Worm (Caenorhabditis elegans) whole organism, late embryonic: Measurements from ENCODE around the gene ZC412.5.

Source experiments
- C38D4.7 ChIP-seq: fragments of 200-800 bp; sonication (Bioruptor generic); optimal IDR thresholded peaks from 2 replicates; lab custom pipeline; 2018; ENCODE audit warnings: mild to moderate bottlenecking, missing genetic modification characterization, moderate library complexity, missing compliant biosample characterization
- F13H6.1 ChIP-seq: sonication (generic microtip); optimal IDR thresholded peaks from 2 replicates; lab custom pipeline; 2016; ENCODE audit warnings: missing genetic modification characterization, missing compliant biosample characterization
- K09A11.1 ChIP-seq: sonication (generic microtip); optimal IDR thresholded peaks from 2 replicates; lab custom pipeline; 2017; ENCODE audit warnings: antibody characterized with exemption, mild to moderate bottlenecking, missing genetic modification characterization, missing compliant biosample characterization; ENCODE audit not compliant: insufficient read depth
- Y22D7AL.16 ChIP-seq: sonication (generic microtip); optimal IDR thresholded peaks from 2 replicates; lab custom pipeline; 2016; ENCODE audit warnings: missing genetic modification characterization, missing compliant biosample characterization
- ahr-1 ChIP-seq: sonication (generic microtip); optimal IDR thresholded peaks from 2 replicates; lab custom pipeline; 2016; ENCODE audit warnings: missing genetic modification characterization, missing compliant biosample characterization
- ama-1 ChIP-seq: fragments of 150-350 bp; optimal IDR thresholded peaks from 2 replicates; lab custom pipeline; 2014
- ceh-18 ChIP-seq: sonication (generic microtip); optimal IDR thresholded peaks from 2 replicates; lab custom pipeline; 2016; ENCODE audit warnings: missing genetic modification characterization, missing compliant biosample characterization
- ceh-19 ChIP-seq: fragments of 200-800 bp; sonication (Bioruptor generic); optimal IDR thresholded peaks from 2 replicates; lab custom pipeline; 2018; ENCODE audit warnings: mild to moderate bottlenecking, missing genetic modification characterization, missing compliant biosample characterization
- ceh-31 ChIP-seq: sonication (generic microtip); optimal IDR thresholded peaks from 2 replicates; lab custom pipeline; 2016; ENCODE audit warnings: missing genetic modification characterization, missing compliant biosample characterization
- ceh-45 ChIP-seq: fragments of 200-800 bp; sonication (Bioruptor generic); IDR thresholded peaks from 2 replicates; pipeline ENCODE4 v1.3.6; 2022; ENCODE audit warnings: missing genetic modification reagents, missing genetic modification characterization, missing compliant biosample characterization
- ceh-48 ChIP-seq: sonication (generic microtip); optimal IDR thresholded peaks from 2 replicates; lab custom pipeline; 2016; ENCODE audit warnings: missing genetic modification characterization, inconsistent platforms, missing compliant biosample characterization
- ceh-9 ChIP-seq: sonication (generic microtip); optimal IDR thresholded peaks from 2 replicates; lab custom pipeline; 2016; ENCODE audit warnings: mild to moderate bottlenecking, missing genetic modification characterization, inconsistent platforms, missing compliant biosample characterization
- dmd-4 ChIP-seq: sonication (generic microtip); optimal IDR thresholded peaks from 2 replicates; lab custom pipeline; 2016; ENCODE audit warnings: borderline replicate concordance, missing genetic modification characterization, missing compliant biosample characterization
- ets-4 ChIP-seq: sonication (generic microtip); optimal IDR thresholded peaks from 2 replicates; lab custom pipeline; 2016; ENCODE audit warnings: missing genetic modification characterization, missing compliant biosample characterization
- fkh-10 ChIP-seq: fragments of 150-350 bp; optimal IDR thresholded peaks from 2 replicates; lab custom pipeline; 2014; ENCODE audit warnings: missing biosample characterization, missing genetic modification reagents, missing genetic modification characterization
- fkh-6 ChIP-seq: sonication (generic microtip); optimal IDR thresholded peaks from 2 replicates; lab custom pipeline; 2016; ENCODE audit warnings: missing genetic modification characterization, missing compliant biosample characterization
- gmeb-2 ChIP-seq: sonication (generic microtip); optimal IDR thresholded peaks from 2 replicates; lab custom pipeline; 2016; ENCODE audit warnings: missing genetic modification characterization, inconsistent platforms, missing compliant biosample characterization
- hlh-13 ChIP-seq: fragments of 200-800 bp; sonication (Bioruptor generic); optimal IDR thresholded peaks from 2 replicates; lab custom pipeline; 2018; ENCODE audit warnings: mild to moderate bottlenecking, missing genetic modification characterization, missing compliant biosample characterization
- hlh-15 ChIP-seq: sonication (generic microtip); optimal IDR thresholded peaks from 2 replicates; lab custom pipeline; 2016; ENCODE audit warnings: missing genetic modification characterization, missing compliant biosample characterization
- hlh-30 ChIP-seq: sonication (generic microtip); optimal IDR thresholded peaks from 2 replicates; lab custom pipeline; 2017; ENCODE audit warnings: antibody characterized with exemption, missing genetic modification characterization, missing compliant biosample characterization; ENCODE audit not compliant: insufficient read depth
- hlh-6 ChIP-seq: sonication (generic microtip); optimal IDR thresholded peaks from 2 replicates; lab custom pipeline; 2016; ENCODE audit warnings: missing genotype, missing genetic modification characterization, missing compliant biosample characterization
- hlh-8 ChIP-seq: sonication (generic microtip); optimal IDR thresholded peaks from 2 replicates; lab custom pipeline; 2016; ENCODE audit warnings: missing genotype, missing genetic modification characterization, missing compliant biosample characterization
- lin-11 ChIP-seq: fragments of 200-800 bp; sonication (Bioruptor generic); optimal IDR thresholded peaks from 2 replicates; lab custom pipeline; 2018; ENCODE audit warnings: mild to moderate bottlenecking, missing genetic modification characterization, missing compliant biosample characterization
- nfya-1 ChIP-seq: sonication (generic microtip); optimal IDR thresholded peaks from 2 replicates; lab custom pipeline; 2017; ENCODE audit warnings: missing genetic modification characterization, mild to moderate bottlenecking, missing compliant biosample characterization, antibody characterized with exemption, moderate library complexity
- nhr-11 ChIP-seq: fragments of 150-350 bp; optimal IDR thresholded peaks from 2 replicates; lab custom pipeline; 2014; ENCODE audit warnings: missing biosample characterization, missing genetic modification characterization
- nhr-232 ChIP-seq: sonication (generic microtip); optimal IDR thresholded peaks from 2 replicates; lab custom pipeline; 2016; ENCODE audit warnings: missing genetic modification characterization, missing compliant biosample characterization
- npax-4 ChIP-seq: sonication (generic microtip); optimal IDR thresholded peaks from 2 replicates; lab custom pipeline; 2016; ENCODE audit warnings: missing genetic modification characterization, missing compliant biosample characterization
- pag-3 ChIP-seq: sonication (generic microtip); optimal IDR thresholded peaks from 2 replicates; lab custom pipeline; 2016; ENCODE audit warnings: missing compliant biosample characterization, missing genetic modification characterization, borderline replicate concordance
- pax-1 ChIP-seq: fragments of 150-350 bp; optimal IDR thresholded peaks from 2 replicates; lab custom pipeline; 2014; ENCODE audit warnings: missing biosample characterization, missing genetic modification characterization
- ref-2 ChIP-seq: sonication (generic microtip); optimal IDR thresholded peaks from 2 replicates; lab custom pipeline; 2016; ENCODE audit warnings: missing genetic modification characterization, missing compliant biosample characterization
- sox-2 ChIP-seq: fragments of 200-800 bp; sonication (Bioruptor generic); IDR thresholded peaks from 2 replicates; pipeline ENCODE4 v1.3.6; 2022; ENCODE audit warnings: missing genetic modification reagents, missing genetic modification characterization, missing compliant biosample characterization
- sox-4 ChIP-seq: sonication (generic microtip); optimal IDR thresholded peaks from 2 replicates; lab custom pipeline; 2017; ENCODE audit warnings: mild to moderate bottlenecking, missing genetic modification characterization, inconsistent platforms, missing compliant biosample characterization
- syd-9 ChIP-seq: sonication (generic microtip); optimal IDR thresholded peaks from 2 replicates; lab custom pipeline; 2016; ENCODE audit warnings: mild to moderate bottlenecking, missing genetic modification characterization, moderate library complexity, missing compliant biosample characterization
- tbx-7 ChIP-seq: sonication (generic microtip); optimal IDR thresholded peaks from 2 replicates; lab custom pipeline; 2016; ENCODE audit warnings: missing genotype, missing genetic modification characterization, missing compliant biosample characterization
- ttx-3 ChIP-seq: sonication (generic microtip); optimal IDR thresholded peaks from 2 replicates; lab custom pipeline; 2016; ENCODE audit warnings: missing genetic modification reagents, missing genetic modification characterization, missing compliant biosample characterization
- unc-42 ChIP-seq: sonication (generic microtip); optimal IDR thresholded peaks from 2 replicates; lab custom pipeline; 2016; ENCODE audit warnings: missing genotype, missing genetic modification characterization, missing compliant biosample characterization
- unc-55 ChIP-seq: sonication (generic microtip); optimal IDR thresholded peaks from 2 replicates; lab custom pipeline; 2017; ENCODE audit warnings: missing biosample characterization, missing genetic modification reagents, missing genetic modification characterization
- unc-86 ChIP-seq: sonication (generic microtip); optimal IDR thresholded peaks from 2 replicates; lab custom pipeline; 2016; ENCODE audit warnings: missing genetic modification characterization, missing compliant biosample characterization
- ztf-16 ChIP-seq: sonication (generic microtip); optimal IDR thresholded peaks from 2 replicates; lab custom pipeline; 2017; ENCODE audit warnings: missing genetic modification characterization, missing compliant biosample characterization

Gene ZC412.5

DNA sequence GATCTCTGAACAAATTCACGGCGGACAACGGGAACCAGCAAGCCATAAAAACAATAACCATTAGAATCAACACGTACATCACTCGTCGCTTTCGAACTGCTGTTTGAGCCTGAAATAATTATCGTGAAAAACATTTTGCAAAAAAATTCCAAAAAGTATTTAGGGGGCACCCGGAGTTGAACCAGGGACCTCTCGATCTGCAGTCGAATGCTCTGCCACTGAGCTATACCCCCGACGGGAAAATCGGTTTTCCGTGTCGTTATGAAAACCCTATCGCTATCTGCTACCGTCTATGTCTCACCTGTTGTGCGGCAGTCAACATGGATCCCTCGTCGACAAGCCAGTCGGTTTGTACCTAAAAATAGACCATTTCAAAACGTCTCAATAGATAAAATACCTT is 19.6 kb downstream of the ZC412.5 start (continued):
- TF ChIP-seq pag-3 (tag; lab: Kevin White, UChicago) = no peak
- TF ChIP-seq gmeb-2 (tag; lab: Kevin White, UChicago) = peak; percentile 44
- TF ChIP-seq sox-4 (tag; lab: Kevin White, UChicago) = peak; percentile 15
- TF ChIP-seq fkh-6 (tag; lab: Kevin White, UChicago) = no peak
- TF ChIP-seq fkh-10 (GFP tag; lab: Kevin White, UChicago) = no peak
- TF ChIP-seq unc-55 = no peak
- TF ChIP-seq hlh-30 (tag; lab: Kevin White, UChicago) = no peak
- TF ChIP-seq ref-2 (tag; lab: Kevin White, UChicago) = no peak
- TF ChIP-seq syd-9 (tag; lab: Kevin White, UChicago) = no peak
- TF ChIP-seq pax-1 (tag; lab: Kevin White, UChicago) = no peak
- no peak for TF ChIP-seq nfya-1
- peak; percentile 51 for TF ChIP-seq hlh-6
- TF ChIP-seq K09A11.1 (tag; lab: Kevin White, UChicago) = no peak
- TF ChIP-seq ceh-9 (tag; lab: Kevin White, UChicago) = no peak
- TF ChIP-seq ahr-1 = no peak
- TF ChIP-seq nhr-11 (tag; lab: Kevin White, UChicago) = no peak
- peak; percentile 57 for TF ChIP-seq C38D4.7 (GFP tag; lab: Kevin White, UChicago)
- TF ChIP-seq unc-86 (tag; lab: Kevin White, UChicago) = peak; percentile 42
- TF ChIP-seq ceh-31 (tag; lab: Kevin White, UChicago) = no peak
- peak; percentile 44 for TF ChIP-seq ceh-19 (GFP tag; lab: Kevin White, UChicago)
- no peak for TF ChIP-seq unc-42 (tag; lab: Kevin White, UChicago)
- TF ChIP-seq ceh-48 (tag; lab: Kevin White, UChicago) = peak; percentile 35
- TF ChIP-seq tbx-7 (tag; lab: Kevin White, UChicago) = no peak
- no peak for TF ChIP-seq sox-2 (GFP tag; lab: Robert Waterston, UW)
- peak; percentile 46 for TF ChIP-seq hlh-13
- TF ChIP-seq ceh-18 = peak; percentile 1
- TF ChIP-seq F13H6.1 (tag; lab: Kevin White, UChicago) = no peak
- no peak for TF ChIP-seq ttx-3 (tag; lab: Kevin White, UChicago)
- no peak for TF ChIP-seq hlh-15 (tag; lab: Kevin White, UChicago)
- no peak for TF ChIP-seq ets-4 (tag; lab: Kevin White, UChicago)
- TF ChIP-seq lin-11 (tag; lab: Kevin White, UChicago) = peak; percentile 38
- no peak for TF ChIP-seq ama-1 (lab: Kevin White, UChicago)
- no peak for TF ChIP-seq dmd-4 (tag; lab: Kevin White, UChicago)
- peak; percentile 31 for TF ChIP-seq nhr-232 (tag; lab: Kevin White, UChicago)
- TF ChIP-seq npax-4 = no peak
- TF ChIP-seq ztf-16 (tag; lab: Kevin White, UChicago) = peak; percentile 11
- TF ChIP-seq ceh-45 = no peak

DNA sequence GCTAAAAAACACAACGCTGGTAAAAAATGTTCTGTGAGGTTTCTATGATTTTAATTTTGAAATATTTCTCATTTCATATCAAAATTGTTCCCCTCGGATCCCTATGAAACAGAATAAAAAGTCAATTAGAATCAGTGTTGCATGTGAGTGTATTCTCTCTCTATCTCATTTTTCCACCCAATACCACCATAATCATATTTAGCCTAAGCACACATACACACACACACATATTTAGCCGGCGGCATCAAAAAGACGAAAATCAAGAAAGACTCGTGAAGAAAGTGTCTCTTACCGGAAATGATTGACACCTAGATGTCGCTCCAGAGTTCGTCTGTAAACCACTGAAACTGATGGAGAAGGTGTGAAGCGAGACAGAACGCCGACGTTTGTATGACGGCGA is 21.0 kb downstream of the ZC412.5 start:
- TF ChIP-seq unc-42 (tag; lab: Kevin White, UChicago) = peak; percentile 84
- TF ChIP-seq hlh-8 = no peak
- TF ChIP-seq, all 69 proteins: peak for 1

DNA sequence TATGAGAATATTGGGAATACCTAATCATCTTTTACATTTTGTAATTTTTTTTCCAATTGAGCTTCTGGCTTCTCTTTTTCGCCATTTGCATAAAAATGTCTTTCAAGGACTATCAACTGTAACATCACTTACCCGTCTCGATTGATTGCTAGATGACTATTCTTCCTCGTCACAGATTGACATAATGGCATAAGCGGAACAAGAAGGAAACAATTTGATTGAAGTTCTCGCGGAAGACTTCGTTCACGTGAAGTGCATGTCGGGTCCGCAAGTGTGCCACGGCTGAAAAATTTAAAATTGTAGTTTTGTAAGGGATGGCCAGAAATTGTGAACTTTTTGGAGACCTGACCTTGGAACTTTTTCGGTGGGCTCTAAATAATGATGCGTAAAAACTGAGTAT is 21.5 kb downstream of the ZC412.5 start:
- no peak for TF ChIP-seq ama-1 (lab: Kevin White, UChicago)
- TF ChIP-seq Y22D7AL.16 (tag; lab: Kevin White, UChicago) = no peak
- no peak for TF ChIP-seq F13H6.1 (tag; lab: Kevin White, UChicago)
- no peak for TF ChIP-seq ceh-18
- TF ChIP-seq gmeb-2 (tag; lab: Kevin White, UChicago) = no peak
- no peak for TF ChIP-seq sox-4 (tag; lab: Kevin White, UChicago)
- no peak for TF ChIP-seq ceh-31 (tag; lab: Kevin White, UChicago)
- TF ChIP-seq hlh-13 = no peak
- TF ChIP-seq unc-55 = no peak
